Worm (Caenorhabditis elegans) whole organism, L1 larva: ENCODE measurements around the gene zig-10.

Source experiments
- C16A3.4 ChIP-seq: fragments of 150-350 bp; optimal IDR thresholded peaks from 2 replicates; lab custom pipeline; 2014; ENCODE audit warnings: missing biosample characterization, missing genetic modification characterization
- Y116A8C.19 ChIP-seq: sonication (generic microtip); optimal IDR thresholded peaks from 2 replicates; lab custom pipeline; 2016; ENCODE audit warnings: missing compliant biosample characterization, missing genetic modification characterization, borderline replicate concordance
- aly-2 ChIP-seq: fragments of 150-350 bp; optimal IDR thresholded peaks from 2 replicates; lab custom pipeline; 2014; ENCODE audit warnings: missing biosample characterization, missing genetic modification characterization
- ceh-63 ChIP-seq: fragments of 200-800 bp; sonication (Bioruptor generic); optimal IDR thresholded peaks from 2 replicates; lab custom pipeline; 2018; ENCODE audit warnings: mild to moderate bottlenecking, missing genetic modification characterization, missing compliant biosample characterization
- ceh-8 ChIP-seq: fragments of 200-800 bp; sonication (Bioruptor generic); optimal IDR thresholded peaks from 2 replicates; lab custom pipeline; 2018; ENCODE audit warnings: mild to moderate bottlenecking, missing genetic modification characterization, moderate library complexity, missing compliant biosample characterization
- ceh-90 ChIP-seq: sonication (generic microtip); optimal IDR thresholded peaks from 2 replicates; lab custom pipeline; 2016; ENCODE audit warnings: missing genetic modification characterization, missing compliant biosample characterization
- ces-1 ChIP-seq: fragments of 150-350 bp; optimal IDR thresholded peaks from 2 replicates; lab custom pipeline; 2014; ENCODE audit warnings: missing biosample characterization, missing genetic modification reagents, missing genetic modification characterization
- dpl-1 ChIP-seq, 3 experiments: fragments of 150-350 bp in 2 of 3; sonication (generic microtip) in 1 of 3; optimal IDR thresholded peaks; 2 replicates each; lab custom pipeline; 2014 to 2017; ENCODE audit warnings: missing biosample characterization in 3 of 3, missing genetic modification characterization in 3 of 3, missing genetic modification reagents in 3 of 3
- efl-1 ChIP-seq, 4 experiments: fragments of 150-350 bp; optimal IDR thresholded peaks in 3 of 4; peaks in 1 of 4; 1 replicate in 1 of 4; 2 replicates in 3 of 4; lab custom pipeline; 2014; ENCODE audit warnings: missing biosample characterization in 2 of 4, missing genetic modification characterization in 2 of 4, missing genetic modification reagents in 2 of 4
- efl-3 ChIP-seq: fragments of 200-800 bp; sonication (Bioruptor generic); optimal IDR thresholded peaks from 2 replicates; lab custom pipeline; 2018; ENCODE audit warnings: mild to moderate bottlenecking, missing genetic modification characterization, missing compliant biosample characterization
- egl-27 ChIP-seq, 2 experiments: fragments of 150-350 bp in 1 of 2; sonication (generic microtip); optimal IDR thresholded peaks; 3 replicates each; lab custom pipeline; 2017 to 2018; ENCODE audit warnings: missing biosample characterization in 2 of 2, missing genetic modification characterization in 2 of 2, missing genetic modification reagents in 2 of 2
- ets-5 ChIP-seq: fragments of 200-800 bp; sonication (Bioruptor generic); IDR thresholded peaks from 2 replicates; pipeline ENCODE4 v1.3.6; 2022; ENCODE audit warnings: missing genetic modification characterization, missing compliant biosample characterization
- fkh-4 ChIP-seq: sonication (generic microtip); optimal IDR thresholded peaks from 2 replicates; lab custom pipeline; 2016; ENCODE audit warnings: missing compliant biosample characterization, missing genetic modification characterization, borderline replicate concordance
- fkh-8 ChIP-seq: sonication (generic microtip); optimal IDR thresholded peaks from 2 replicates; lab custom pipeline; 2016; ENCODE audit warnings: mild to moderate bottlenecking, missing genetic modification characterization, missing compliant biosample characterization
- grh-1 ChIP-seq: fragments of 200-800 bp; sonication (Bioruptor generic); IDR thresholded peaks from 2 replicates; pipeline ENCODE4 v1.3.6; 2022; ENCODE audit warnings: missing genetic modification reagents, missing genetic modification characterization, missing compliant biosample characterization
- hlh-4 ChIP-seq: sonication (generic microtip); optimal IDR thresholded peaks from 2 replicates; lab custom pipeline; 2016; ENCODE audit warnings: mild to moderate bottlenecking, missing genetic modification characterization, missing compliant biosample characterization
- hpl-2 ChIP-seq: fragments of 150-350 bp; optimal IDR thresholded peaks from 2 replicates; lab custom pipeline; 2014; ENCODE audit warnings: missing biosample characterization, missing genetic modification reagents, missing genetic modification characterization
- isw-1 ChIP-seq: fragments of 200-800 bp; sonication (Bioruptor generic); IDR thresholded peaks from 2 replicates; pipeline ENCODE4 v1.3.6; 2022; ENCODE audit warnings: missing genetic modification characterization, missing compliant biosample characterization
- jun-1 ChIP-seq: fragments of 150-350 bp; optimal IDR thresholded peaks from 2 replicates; lab custom pipeline; 2014; ENCODE audit warnings: missing biosample characterization, missing genetic modification reagents, missing genetic modification characterization
- lin-13 ChIP-seq: fragments of 150-350 bp; optimal IDR thresholded peaks from 2 replicates; lab custom pipeline; 2014; ENCODE audit warnings: missing biosample characterization, missing genetic modification reagents, missing genetic modification characterization
- lin-39 ChIP-seq: fragments of 150-350 bp; optimal IDR thresholded peaks from 2 replicates; lab custom pipeline; 2014; ENCODE audit warnings: missing biosample characterization, missing genetic modification reagents, missing genetic modification characterization
- mef-2 ChIP-seq: fragments of 150-350 bp; optimal IDR thresholded peaks from 2 replicates; lab custom pipeline; 2014; ENCODE audit warnings: missing biosample characterization, missing genetic modification characterization
- nhr-19 ChIP-seq: fragments of 200-800 bp; sonication (Bioruptor generic); conservative IDR thresholded peaks from 2 replicates; pipeline ENCODE4 v1.3.6; 2022; ENCODE audit warnings: missing genetic modification characterization, missing compliant biosample characterization
- nhr-20 ChIP-seq: sonication (generic microtip); optimal IDR thresholded peaks from 2 replicates; lab custom pipeline; 2016; ENCODE audit warnings: mild to moderate bottlenecking, missing genetic modification characterization, missing compliant biosample characterization
- nhr-28 ChIP-seq: fragments of 150-350 bp; optimal IDR thresholded peaks from 2 replicates; lab custom pipeline; 2014; ENCODE audit warnings: missing biosample characterization, missing genetic modification characterization
- nhr-47 ChIP-seq: sonication (generic microtip); optimal IDR thresholded peaks from 2 replicates; lab custom pipeline; 2016; ENCODE audit warnings: mild to moderate bottlenecking, missing genetic modification characterization, moderate library complexity, missing compliant biosample characterization
- nhr-71 ChIP-seq: sonication (generic microtip); optimal IDR thresholded peaks from 2 replicates; lab custom pipeline; 2016; ENCODE audit warnings: mild to moderate bottlenecking, missing genetic modification characterization, moderate library complexity, missing compliant biosample characterization
- nhr-76 ChIP-seq: sonication (generic microtip); optimal IDR thresholded peaks from 2 replicates; lab custom pipeline; 2017; ENCODE audit warnings: missing biosample characterization, missing genetic modification characterization
- nhr-77 ChIP-seq: fragments of 150-350 bp; optimal IDR thresholded peaks from 2 replicates; lab custom pipeline; 2014; ENCODE audit warnings: missing biosample characterization, missing genetic modification characterization
- nhr-84 ChIP-seq: sonication (generic microtip); optimal IDR thresholded peaks from 2 replicates; lab custom pipeline; 2017; ENCODE audit warnings: missing biosample characterization, missing genetic modification characterization
- nhr-90 ChIP-seq: sonication (generic microtip); optimal IDR thresholded peaks from 2 replicates; lab custom pipeline; 2016; ENCODE audit warnings: mild to moderate bottlenecking, missing genetic modification characterization, missing compliant biosample characterization; ENCODE audit not compliant: poor library complexity
- pax-3 ChIP-seq: fragments of 200-800 bp; sonication (Bioruptor generic); optimal IDR thresholded peaks from 2 replicates; lab custom pipeline; 2018; ENCODE audit warnings: mild to moderate bottlenecking, missing genetic modification characterization, moderate library complexity, missing compliant biosample characterization
- rnt-1 ChIP-seq: sonication (generic microtip); optimal IDR thresholded peaks from 2 replicates; lab custom pipeline; 2016; ENCODE audit warnings: mild to moderate bottlenecking, missing genetic modification characterization, moderate library complexity, missing compliant biosample characterization
- skn-1 ChIP-seq: fragments of 150-350 bp; optimal IDR thresholded peaks from 2 replicates; lab custom pipeline; 2014; ENCODE audit warnings: missing biosample characterization, missing genetic modification characterization
- snpc-4 ChIP-seq: fragments of 150-350 bp; optimal IDR thresholded peaks from 2 replicates; lab custom pipeline; 2014; ENCODE audit warnings: missing biosample characterization, missing genetic modification characterization
- snu-23 ChIP-seq: sonication (generic microtip); optimal IDR thresholded peaks from 2 replicates; lab custom pipeline; 2016; ENCODE audit warnings: missing genetic modification characterization, missing compliant biosample characterization
- sox-4 ChIP-seq: sonication (generic microtip); optimal IDR thresholded peaks from 2 replicates; lab custom pipeline; 2016; ENCODE audit warnings: missing genetic modification characterization, missing compliant biosample characterization
- swsn-7 ChIP-seq: sonication (generic microtip); optimal IDR thresholded peaks from 2 replicates; lab custom pipeline; 2016; ENCODE audit warnings: missing genetic modification characterization, missing compliant biosample characterization
- tlp-1 ChIP-seq: fragments of 150-350 bp; optimal IDR thresholded peaks from 2 replicates; lab custom pipeline; 2014; ENCODE audit warnings: missing biosample characterization, missing genetic modification characterization
- unc-130 ChIP-seq: fragments of 150-350 bp; optimal IDR thresholded peaks from 2 replicates; lab custom pipeline; 2017; ENCODE audit warnings: missing biosample characterization, missing genetic modification characterization, inconsistent platforms
- unc-30 ChIP-seq: sonication (generic microtip); optimal IDR thresholded peaks from 2 replicates; lab custom pipeline; 2017; ENCODE audit warnings: missing biosample characterization, missing genetic modification characterization
- unc-62 ChIP-seq: fragments of 150-350 bp; optimal IDR thresholded peaks from 2 replicates; lab custom pipeline; 2014; ENCODE audit warnings: missing biosample characterization, missing genetic modification reagents, missing genetic modification characterization
- unc-98 ChIP-seq: fragments of 200-800 bp; sonication (Bioruptor generic); IDR thresholded peaks from 2 replicates; pipeline ENCODE4 v1.3.6; 2022; ENCODE audit warnings: missing genetic modification characterization, missing compliant biosample characterization
- vab-15 ChIP-seq: sonication (generic microtip); optimal IDR thresholded peaks from 2 replicates; lab custom pipeline; 2017; ENCODE audit warnings: missing genotype, mild to moderate bottlenecking, missing genetic modification characterization, missing compliant biosample characterization
- xbp-1 ChIP-seq: sonication (generic microtip); optimal IDR thresholded peaks from 2 replicates; lab custom pipeline; 2016; ENCODE audit warnings: missing genetic modification characterization, missing compliant biosample characterization
- zag-1 ChIP-seq: fragments of 150-350 bp; optimal IDR thresholded peaks from 2 replicates; lab custom pipeline; 2014; ENCODE audit warnings: missing biosample characterization, missing genetic modification characterization
- ztf-4 ChIP-seq: fragments of 150-350 bp; optimal IDR thresholded peaks from 2 replicates; lab custom pipeline; 2014; ENCODE audit warnings: missing biosample characterization, missing genetic modification characterization

zig-10 gene

ce11 chrII:6387937-6388336 is 10.6 kb upstream of the zig-10 start, which contains the start of gene F58F12.2:
Gene F58F12.2 (minus strand): TSS chrII:6388037.
- TF ChIP-seq grh-1 (GFP tag; lab: Robert Waterston, UW) (no peak), nhr-90 (tag; lab: Kevin White, UChicago) (no peak), C16A3.4 (tag; lab: Kevin White, UChicago) (no peak), ceh-90 (tag; lab: Kevin White, UChicago) (no peak), mef-2 (tag; lab: Kevin White, UChicago) (no peak), swsn-7 (tag; lab: Kevin White, UChicago) (no peak), snpc-4 (tag; lab: Kevin White, UChicago) (no peak), sox-4 (no peak), ces-1 (GFP tag; lab: Kevin White, UChicago) (no peak), pax-3 (tag; lab: Kevin White, UChicago) (no peak), ceh-63 (GFP tag; lab: Kevin White, UChicago) (no peak), efl-3 (GFP tag; lab: Kevin White, UChicago) (no peak), efl-1 (optimal IDR thresholded peaks at IDR 0.05; lab: Kevin White, UChicago) (no peak), efl-1 (GFP tag; optimal IDR thresholded peaks at IDR 0.05 in 1 of 2; lab: Kevin White, UChicago) (no peak), hpl-2 (GFP tag; lab: Kevin White, UChicago) (no peak), xbp-1 (tag; lab: Kevin White, UChicago) (no peak), nhr-20 (tag; lab: Kevin White, UChicago) (no peak), Y116A8C.19 (tag; lab: Kevin White, UChicago) (no peak)

ce11 chrII:6391195-6391594 is 7.3 kb upstream of the zig-10 start, which contains the start of gene F58F12.3:
Gene F58F12.3 (minus strand): TSS chrII:6391295.
- TF ChIP-seq nhr-71 (tag; lab: Kevin White, UChicago) = no peak
- TF ChIP-seq unc-30 = no peak
- TF ChIP-seq hlh-4 (tag; lab: Kevin White, UChicago) = no peak
- TF ChIP-seq unc-62 = no peak
- TF ChIP-seq lin-39 (tag; lab: Kevin White, UChicago) = no peak
- no peak for TF ChIP-seq nhr-19 (GFP tag; lab: Robert Waterston, UW)
- TF ChIP-seq ceh-8 (GFP tag; lab: Kevin White, UChicago) = no peak
- TF ChIP-seq fkh-8 = no peak
- no peak for TF ChIP-seq xbp-1 (tag; lab: Kevin White, UChicago)
- TF ChIP-seq nhr-47 (tag; lab: Kevin White, UChicago) = no peak
- TF ChIP-seq egl-27 (tag; optimal IDR thresholded peaks at IDR 0.05; lab: Kevin White, UChicago) = no peak
- no peak for TF ChIP-seq swsn-7 (tag; lab: Kevin White, UChicago)
- no peak for TF ChIP-seq lin-13 (GFP tag; lab: Kevin White, UChicago)
- TF ChIP-seq unc-98 (GFP tag; lab: Robert Waterston, UW) = no peak
- TF ChIP-seq nhr-84 (tag; lab: Kevin White, UChicago) = no peak
- no peak for TF ChIP-seq nhr-28
- TF ChIP-seq jun-1 (tag; lab: Kevin White, UChicago) = no peak
- TF ChIP-seq nhr-76 (tag; lab: Kevin White, UChicago) = no peak
- TF ChIP-seq ets-5 = no peak
- no peak for TF ChIP-seq nhr-20 (tag; lab: Kevin White, UChicago)

ce11 chrII:6394037-6394436 is 4.5 kb upstream of the zig-10 start:
- TF ChIP-seq nhr-84 (tag; lab: Kevin White, UChicago) (no peak), ets-5 (no peak), snpc-4 (tag; lab: Kevin White, UChicago) (no peak), rnt-1 (tag; lab: Kevin White, UChicago) (peak; percentile 24)

ce11 chrII:6401649-6402048 is 3.1 kb downstream of the zig-10 start, which contains the start of gene btb-2:
Gene btb-2 (plus strand): TSS chrII:6401949.
- TF ChIP-seq unc-130 (tag; lab: Kevin White, UChicago) (no peak), aly-2 (tag; lab: Kevin White, UChicago) (no peak), rnt-1 (tag; lab: Kevin White, UChicago) (no peak), ztf-4 (tag; lab: Kevin White, UChicago) (no peak), snu-23 (GFP tag; lab: Kevin White, UChicago) (no peak), zag-1 (tag; lab: Kevin White, UChicago) (no peak), unc-98 (GFP tag; lab: Robert Waterston, UW) (no peak), mef-2 (tag; lab: Kevin White, UChicago) (no peak), unc-62 (no peak), tlp-1 (no peak), skn-1 (tag; lab: Kevin White, UChicago) (no peak), dpl-1 (GFP tag; optimal IDR thresholded peaks at IDR 0.05; lab: Kevin White, UChicago) (no peak), fkh-4 (no peak), grh-1 (GFP tag; lab: Robert Waterston, UW) (no peak), nhr-77 (tag; lab: Kevin White, UChicago) (no peak), isw-1 (no peak), vab-15 (no peak)
